Worm (Caenorhabditis elegans) whole organism, dauer: ENCODE measurements around the gene skpo-3.

Experiments used
- unc-62 ChIP-seq: sonication (generic microtip); optimal IDR thresholded peaks from 2 replicates; lab custom pipeline; 2017; ENCODE audit warnings: missing biosample characterization, missing genetic modification reagents, missing genetic modification characterization

skpo-3 gene

ce11 chrII:7245576-7245975 lies at the start of gene skpo-3:
Gene skpo-3 (plus strand): TSS chrII:7245876.
- TF ChIP-seq unc-62 = no peak

ce11 chrII:7196040-7196439 lies 49.6 kb upstream of the skpo-3 start, which contains the start of gene maoc-1:
Gene maoc-1 (plus strand): TSS chrII:7196276.
- no peak for TF ChIP-seq unc-62

- TF ChIP-seq unc-62 = no peak
Observed at ce11 chrII:7197434-7197833, 48.2 kb upstream of the skpo-3 start.

- no peak for TF ChIP-seq unc-62
Observed at ce11 chrII:7199308-7199707, 46.4 kb upstream of the skpo-3 start, which contains the start of gene E04F6.6. Gene E04F6.6 (minus strand): TSS chrII:7199565.

ce11 chrII:7200051-7200599 lies 45.6 kb upstream of the skpo-3 start, which contains the start of gene pcrg-1:
Gene pcrg-1 (plus strand): TSS chrII:7200549.
- no peak for TF ChIP-seq unc-62

DNA sequence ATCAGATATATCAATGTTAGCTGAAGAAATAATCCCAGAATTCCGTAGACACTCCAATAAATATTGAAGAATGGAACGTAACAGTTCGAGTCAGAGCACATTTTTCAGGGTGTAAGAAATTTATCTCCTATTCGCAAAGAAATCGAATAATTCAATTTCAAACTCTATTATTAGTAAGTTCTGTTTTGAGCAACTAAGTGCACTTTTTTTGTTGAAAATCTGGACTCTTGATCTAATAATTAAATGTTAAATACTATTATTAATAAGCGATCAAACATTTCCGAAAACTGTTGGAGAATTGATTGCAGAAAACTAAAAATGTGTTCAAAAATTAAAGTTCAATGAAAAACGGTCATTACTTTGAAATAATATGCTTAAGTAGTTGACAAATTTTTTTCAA lies 42.6 kb upstream of the skpo-3 start, which contains the start of gene srd-56:
srd-56 (minus strand) TSS at position 101 of the 400 bp plus-strand sequence.
- TF ChIP-seq unc-62 = no peak

ce11 chrII:7204951-7205350 lies 40.7 kb upstream of the skpo-3 start, which contains the start of gene srd-58:
Gene srd-58 (minus strand): TSS chrII:7205051.
- TF ChIP-seq unc-62 = no peak

DNA sequence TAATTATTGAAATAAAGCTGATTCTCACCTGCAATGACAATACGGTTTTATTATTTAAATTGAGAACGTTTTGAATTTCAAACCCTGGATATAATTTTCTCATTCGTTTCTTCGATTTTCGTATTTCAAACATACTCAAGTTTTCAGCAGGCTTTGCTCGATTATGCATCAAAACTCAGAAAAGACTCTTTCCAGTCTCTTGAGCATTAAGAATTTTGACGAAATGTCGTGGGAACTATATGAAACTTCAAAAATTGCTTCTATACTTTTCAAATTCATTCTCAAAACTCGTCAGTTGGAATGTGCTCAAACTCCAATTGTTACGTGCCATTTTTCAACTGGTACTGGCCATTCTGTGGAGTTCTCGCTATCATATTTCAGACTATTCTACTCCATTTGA lies 40.3 kb upstream of the skpo-3 start, which contains the start of gene srd-59:
srd-59 (plus strand) TSS at position 301 of the 400 bp plus-strand sequence.
- no peak for TF ChIP-seq unc-62

DNA sequence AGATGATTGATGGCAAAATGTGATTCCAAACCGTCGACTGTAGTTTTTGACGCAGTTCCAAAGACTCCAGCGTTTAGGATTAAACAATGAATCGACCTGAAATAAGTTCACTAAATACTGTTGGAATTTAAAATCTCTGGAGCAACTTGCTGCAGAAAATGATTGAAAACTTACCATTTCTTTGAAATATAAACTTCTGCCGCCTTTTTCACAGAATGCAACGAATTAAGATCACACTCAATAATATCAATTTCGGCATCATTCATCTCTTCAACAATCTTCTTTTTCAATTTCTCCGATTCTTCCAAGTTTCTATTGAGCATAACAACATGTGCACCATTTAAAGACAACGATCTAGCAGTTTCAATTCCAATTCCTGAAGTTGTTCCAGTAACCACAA lies 38.0 kb upstream of the skpo-3 start:
- TF ChIP-seq unc-62 = no peak

DNA sequence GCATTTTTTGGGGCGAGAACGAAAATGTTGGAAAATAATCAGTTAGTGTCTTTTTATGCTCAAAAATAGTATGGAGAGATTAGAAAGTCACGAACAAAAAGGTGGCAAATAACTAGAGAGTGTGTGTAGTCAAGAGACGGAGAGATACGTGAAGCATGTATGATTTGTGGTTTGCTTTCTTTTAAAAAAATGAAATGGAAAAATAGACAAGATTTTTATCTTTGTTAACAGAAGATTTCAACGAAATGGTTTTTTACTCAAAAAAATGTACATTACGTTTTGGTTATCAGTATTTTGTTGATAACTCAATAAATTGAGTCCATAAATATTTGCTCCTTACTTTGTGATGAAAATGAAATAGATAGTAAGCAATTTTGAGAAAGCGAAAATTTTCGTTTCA lies 37.5 kb upstream of the skpo-3 start, which contains the start of gene dhs-7:
dhs-7 (minus strand) TSS at position 277 of the 400 bp plus-strand sequence.
- no peak for TF ChIP-seq unc-62

DNA sequence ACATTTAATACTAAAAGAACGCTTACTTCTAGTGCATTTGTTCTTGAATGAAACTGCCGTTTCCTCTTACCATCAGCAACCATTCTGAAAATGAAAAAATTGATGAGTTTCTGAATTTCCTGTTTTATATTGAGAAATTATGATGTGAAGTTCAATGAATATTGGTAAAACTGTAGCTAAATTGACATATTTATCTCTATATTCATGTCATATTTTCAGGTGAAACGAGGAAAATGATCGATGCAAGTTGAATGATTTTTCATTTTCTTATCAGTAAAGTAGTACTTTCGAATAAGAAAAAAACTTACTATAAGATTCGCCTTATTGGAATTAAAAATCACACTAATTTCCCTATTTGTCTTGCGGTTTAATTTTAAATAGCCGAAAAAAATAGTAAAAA lies 35.5 kb upstream of the skpo-3 start, which contains the start of gene E04F6.15:
E04F6.15 (minus strand) TSS at position 101 of the 400 bp plus-strand sequence.
- TF ChIP-seq unc-62 = no peak

DNA sequence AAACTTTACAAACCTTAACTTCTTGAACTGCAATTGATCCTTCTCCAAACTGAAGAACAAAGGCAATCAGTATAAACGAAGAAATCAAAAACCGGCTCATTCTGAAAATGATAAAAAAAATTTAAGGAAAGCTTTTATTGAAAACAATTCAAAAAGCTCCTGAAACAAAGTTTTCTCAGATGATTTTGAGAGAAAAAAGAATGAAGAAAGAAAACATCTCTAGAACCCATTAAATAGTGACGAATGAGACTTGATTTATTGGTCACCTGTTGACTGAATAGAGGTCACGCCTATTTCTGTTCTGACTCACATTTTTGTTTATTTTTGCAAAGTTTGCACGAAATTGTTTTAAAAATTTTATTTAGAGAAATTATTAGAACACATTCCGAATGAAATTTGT lies 34.4 kb upstream of the skpo-3 start, which contains the start of gene E04F6.8:
E04F6.8 (minus strand) TSS at position 101 of the 400 bp plus-strand sequence.
- TF ChIP-seq unc-62 = no peak

ce11 chrII:7212059-7212458 lies 33.6 kb upstream of the skpo-3 start, which contains the start of gene E04F6.9:
Gene E04F6.9 (minus strand): TSS chrII:7212159.
- TF ChIP-seq unc-62 = no peak

- TF ChIP-seq unc-62 = no peak
Observed at ce11 chrII:7217047-7217446, 28.6 kb upstream of the skpo-3 start, which contains the start of gene E04F6.10. Gene E04F6.10 (minus strand): TSS chrII:7217147.

- TF ChIP-seq unc-62 = no peak
Observed at ce11 chrII:7224074-7224473, 21.6 kb upstream of the skpo-3 start.

- no peak for TF ChIP-seq unc-62
Observed at ce11 chrII:7225864-7226522, 19.7 kb upstream of the skpo-3 start, which contains the start of gene clh-3. Gene clh-3 (minus strand): TSS chrII:7225914.

DNA sequence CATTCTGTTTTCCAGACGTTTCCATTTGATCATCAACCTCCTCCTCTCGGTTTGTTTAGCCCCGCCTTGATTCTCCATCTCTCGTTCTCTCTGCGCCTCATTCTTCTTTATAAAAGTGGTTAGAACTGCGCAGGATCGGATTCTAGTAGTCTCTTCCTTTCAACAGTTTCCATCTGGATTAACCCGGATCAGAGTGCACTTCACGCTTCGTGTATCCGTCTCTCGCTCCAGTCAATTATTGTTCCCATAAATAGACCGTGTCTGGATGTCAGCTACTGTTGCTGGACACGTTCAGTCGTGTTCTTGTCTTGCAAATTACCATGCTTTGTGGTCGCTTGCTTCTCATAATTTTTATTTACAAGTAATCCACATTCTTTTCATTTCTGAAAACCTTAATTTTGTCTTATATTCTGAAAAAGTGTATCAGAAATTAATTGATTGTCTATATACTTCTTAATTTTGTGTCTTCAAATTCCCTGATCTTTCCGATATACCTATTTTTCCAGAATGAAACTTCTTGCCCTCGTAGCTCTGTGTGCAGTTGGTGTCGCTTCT lies 17.0 kb upstream of the skpo-3 start, which contains the start of gene F32A5.4:
F32A5.4 (plus strand) TSS at position 505 of the 555 bp plus-strand sequence.
- TF ChIP-seq unc-62 = no peak
